Worm (Caenorhabditis elegans) whole organism, L3 larva: ENCODE measurements around the gene elt-7.

Experiments
- R02D3.7 ChIP-seq: fragments of 150-350 bp; optimal IDR thresholded peaks from 2 replicates; lab custom pipeline; 2014; ENCODE audit warnings: missing biosample characterization, missing genetic modification characterization
- ama-1 ChIP-seq: fragments of 150-350 bp; optimal IDR thresholded peaks from 2 replicates; lab custom pipeline; 2018
- ceh-82 ChIP-seq: fragments of 150-350 bp; optimal IDR thresholded peaks from 2 replicates; lab custom pipeline; 2014; ENCODE audit warnings: missing biosample characterization, missing genetic modification characterization
- elt-2 ChIP-seq: sonication (generic microtip); optimal IDR thresholded peaks from 2 replicates; lab custom pipeline; 2016; ENCODE audit warnings: missing genetic modification reagents, mild to moderate bottlenecking, missing genetic modification characterization, missing compliant biosample characterization
- lin-15B ChIP-seq: fragments of 150-350 bp; optimal IDR thresholded peaks from 2 replicates; lab custom pipeline; 2014; ENCODE audit warnings: missing biosample characterization, missing genetic modification characterization
- lin-39 ChIP-seq: fragments of 150-350 bp; optimal IDR thresholded peaks from 2 replicates; lab custom pipeline; 2018; ENCODE audit warnings: missing biosample characterization, missing genetic modification reagents, missing genetic modification characterization
- nhr-28 ChIP-seq: fragments of 150-350 bp; optimal IDR thresholded peaks from 2 replicates; lab custom pipeline; 2014; ENCODE audit warnings: missing biosample characterization, missing genetic modification characterization
- pha-4 ChIP-seq: fragments of 150-350 bp; optimal IDR thresholded peaks from 2 replicates; lab custom pipeline; 2014; ENCODE audit warnings: missing biosample characterization, missing genetic modification reagents, missing genetic modification characterization
- pqm-1 ChIP-seq: fragments of 150-350 bp; optimal IDR thresholded peaks from 2 replicates; lab custom pipeline; 2017; ENCODE audit warnings: missing biosample characterization, missing genetic modification characterization, inconsistent platforms
- skn-1 ChIP-seq: fragments of 150-350 bp; optimal IDR thresholded peaks from 2 replicates; lab custom pipeline; 2014; ENCODE audit warnings: missing biosample characterization, missing genetic modification characterization
- unc-62 ChIP-seq: fragments of 150-350 bp; sonication (generic microtip); optimal IDR thresholded peaks from 4 replicates; lab custom pipeline; 2014; ENCODE audit warnings: missing biosample characterization, missing genetic modification reagents, missing genetic modification characterization
- zag-1 ChIP-seq: fragments of 150-350 bp; optimal IDR thresholded peaks from 2 replicates; lab custom pipeline; 2014; ENCODE audit warnings: missing biosample characterization, missing genetic modification characterization

ce11 chrV:4775140-4775539 lies 4.7 kb downstream of the elt-7 start:
- no peak for TF ChIP-seq pha-4 (tag; lab: Kevin White, UChicago)
- TF ChIP-seq elt-2: no peak
- TF ChIP-seq nhr-28: no peak
- no peak for TF ChIP-seq lin-15B
- no peak for TF ChIP-seq ceh-82 (tag; lab: Kevin White, UChicago)
- TF ChIP-seq pqm-1 (tag; lab: Kevin White, UChicago): no peak
- no peak for TF ChIP-seq R02D3.7 (tag; lab: Kevin White, UChicago)
- no peak for TF ChIP-seq zag-1 (tag; lab: Kevin White, UChicago)
- no peak for TF ChIP-seq skn-1 (tag; lab: Kevin White, UChicago)
- no peak for TF ChIP-seq ama-1
- TF ChIP-seq lin-39 (tag; lab: Kevin White, UChicago): peak; percentile 38
- no peak for TF ChIP-seq unc-62 (GFP tag; lab: Kevin White, UChicago)
